Worm (Caenorhabditis elegans) whole organism, L2 larva: ENCODE results near the gene F55F3.4.

Source experiments
- alr-1 ChIP-seq: fragments of 150-350 bp; optimal IDR thresholded peaks from 2 replicates; lab custom pipeline; 2014; ENCODE audit warnings: missing biosample characterization, missing genetic modification characterization
- ceh-16 ChIP-seq: fragments of 150-350 bp; optimal IDR thresholded peaks from 2 replicates; lab custom pipeline; 2014; ENCODE audit warnings: missing biosample characterization, missing genetic modification characterization
- ceh-82 ChIP-seq: fragments of 150-350 bp; optimal IDR thresholded peaks from 2 replicates; lab custom pipeline; 2014; ENCODE audit warnings: missing biosample characterization, missing genetic modification characterization
- elt-1 ChIP-seq: fragments of 150-350 bp; optimal IDR thresholded peaks from 2 replicates; lab custom pipeline; 2014; ENCODE audit warnings: missing biosample characterization, missing genetic modification characterization
- elt-3 ChIP-seq: sonication (generic microtip); optimal IDR thresholded peaks from 2 replicates; lab custom pipeline; 2017; ENCODE audit warnings: missing biosample characterization, missing genetic modification characterization
- lin-13 ChIP-seq: fragments of 150-350 bp; optimal IDR thresholded peaks from 2 replicates; lab custom pipeline; 2014; ENCODE audit warnings: missing biosample characterization, missing genetic modification reagents, missing genetic modification characterization
- lsy-2 ChIP-seq, 2 experiments: fragments of 150-350 bp in 1 of 2; sonication (generic microtip) in 1 of 2; optimal IDR thresholded peaks; 2 replicates each; lab custom pipeline; 2014 to 2017; ENCODE audit warnings: missing biosample characterization in 2 of 2, missing genetic modification characterization in 2 of 2
- mbf-1 ChIP-seq: sonication (generic microtip); optimal IDR thresholded peaks from 2 replicates; lab custom pipeline; 2017; ENCODE audit warnings: missing biosample characterization, missing genetic modification characterization
- nhr-10 ChIP-seq: sonication (generic microtip); optimal IDR thresholded peaks from 2 replicates; lab custom pipeline; 2017; ENCODE audit warnings: missing biosample characterization, missing genetic modification characterization
- nhr-237 ChIP-seq: fragments of 150-350 bp; optimal IDR thresholded peaks from 2 replicates; lab custom pipeline; 2014; ENCODE audit warnings: missing biosample characterization, missing genetic modification characterization
- nhr-6 ChIP-seq: fragments of 150-350 bp; optimal IDR thresholded peaks from 2 replicates; lab custom pipeline; 2014; ENCODE audit warnings: missing biosample characterization, missing genetic modification characterization
- nhr-77 ChIP-seq: fragments of 150-350 bp; optimal IDR thresholded peaks from 2 replicates; lab custom pipeline; 2014; ENCODE audit warnings: missing biosample characterization, missing genetic modification characterization
- unc-62 ChIP-seq: fragments of 150-350 bp; optimal IDR thresholded peaks from 2 replicates; lab custom pipeline; 2014; ENCODE audit warnings: missing biosample characterization, missing genetic modification reagents, missing genetic modification characterization

ce11 chrX:13782074-13782462 lies 3.3 kb upstream of the F55F3.4 start:
- TF ChIP-seq ceh-16 = no peak
- no peak for TF ChIP-seq alr-1 (tag; lab: Kevin White, UChicago)
- no peak for TF ChIP-seq elt-3 (tag; lab: Kevin White, UChicago)
- TF ChIP-seq lin-13 (GFP tag; lab: Kevin White, UChicago) = no peak
- no peak for TF ChIP-seq elt-1 (tag; lab: Kevin White, UChicago)
- TF ChIP-seq nhr-10 (tag; lab: Kevin White, UChicago) = no peak
- no peak for TF ChIP-seq nhr-77
- TF ChIP-seq ceh-82 = no peak
- no peak for TF ChIP-seq nhr-6 (tag; lab: Kevin White, UChicago)
- no peak for TF ChIP-seq mbf-1
- TF ChIP-seq lsy-2 (tag; optimal IDR thresholded peaks at IDR 0.05; lab: Kevin White, UChicago) = no peak
- no peak for TF ChIP-seq nhr-237 (tag; lab: Kevin White, UChicago)
- TF ChIP-seq unc-62 = no peak
